Fruit fly (Drosophila melanogaster): ENCODE data around the gene CG17754.

Gene CG17754

dm6 chrX:9201866-9202681, 48.1 kb upstream of the CG17754 start (continued):
- TF ChIP-seq Smox (GFP tag; optimal IDR thresholded peaks at IDR 0.05) = no peak
- TF ChIP-seq CG9139 (GFP tag; optimal IDR thresholded peaks at IDR 0.05) = no peak
- TF ChIP-seq Eip93F (GFP tag; optimal IDR thresholded peaks at IDR 0.05) = no peak
- peak; percentile 47 for TF ChIP-seq achi (GFP tag; optimal IDR thresholded peaks at IDR 0.05)
- no peak for TF ChIP-seq CG6854 (GFP tag; optimal IDR thresholded peaks at IDR 0.05)
- peak; percentile 64; the same call in 2 of the 3 replicates for TF ChIP-seq CG8119 (GFP tag; IDR thresholded peaks at IDR 0.05)
- TF ChIP-seq esn (GFP tag; optimal IDR thresholded peaks at IDR 0.05) = no peak
- TF ChIP-seq cyc (GFP tag; optimal IDR thresholded peaks at IDR 0.05) = no peak
- peak; percentile 44 for TF ChIP-seq CG10669 (GFP tag; optimal IDR thresholded peaks at IDR 0.05)
- TF ChIP-seq Eip75B (GFP tag; optimal IDR thresholded peaks at IDR 0.05) = no peak
- peak; percentile 16 for TF ChIP-seq acj6 (GFP tag; optimal IDR thresholded peaks at IDR 0.05)
- peak; percentile 27 for TF ChIP-seq CG16779 (tag; optimal IDR thresholded peaks at IDR 0.05)
- peak; percentile 54 for TF ChIP-seq CG4318 (GFP tag; optimal IDR thresholded peaks at IDR 0.05)
- TF ChIP-seq Hr38 (GFP tag; optimal IDR thresholded peaks at IDR 0.05) = no peak
- peak; percentile 70 for TF ChIP-seq CG6276 (GFP tag; optimal IDR thresholded peaks at IDR 0.05)
- peak; percentile 52 for TF ChIP-seq Eip78C (GFP tag)
- TF ChIP-seq Sox102F (GFP tag; optimal IDR thresholded peaks at IDR 0.05) = peak; percentile 5
- TF ChIP-seq svp (GFP tag) = peak; percentile 48
- no peak for TF ChIP-seq CG7368 (GFP tag; optimal IDR thresholded peaks at IDR 0.05)
- TF ChIP-seq spab (GFP tag; optimal IDR thresholded peaks at IDR 0.05) = peak; percentile 20

- TF ChIP-seq Sox102F (GFP tag; optimal IDR thresholded peaks at IDR 0.05) (no peak), spab (GFP tag; optimal IDR thresholded peaks at IDR 0.05) (no peak), Ets96B (tag; optimal IDR thresholded peaks at IDR 0.05) (no peak), CG10669 (GFP tag; optimal IDR thresholded peaks at IDR 0.05) (no peak), Eip78C (GFP tag) (peak; percentile 30), CG6163 (GFP tag; IDR thresholded peaks at IDR 0.05) (no peak), svp (GFP tag) (peak; percentile 23), topi (GFP tag; optimal IDR thresholded peaks at IDR 0.05) (peak; percentile 10)
These were observed 39.4 kb upstream of the CG17754 start, which contains the start of gene SmydA-9 for dm6 chrX:9210787-9211186. Gene SmydA-9, minus strand, starts transcription at chrX:9210887.

- no peak for TF ChIP-seq Sox14 (GFP tag; optimal IDR thresholded peaks at IDR 0.05)
- peak; percentile 37 for TF ChIP-seq svp (GFP tag)
- no peak for TF ChIP-seq fd85E (GFP tag; optimal IDR thresholded peaks at IDR 0.05)
These were observed 35.6 kb upstream of the CG17754 start, which contains the start of gene Obp8a for dm6 chrX:9214576-9214975. Gene Obp8a, plus strand, starts transcription at chrX:9214876.

- TF ChIP-seq Ets21C (GFP tag; optimal IDR thresholded peaks at IDR 0.05) (no peak), Smox (GFP tag; optimal IDR thresholded peaks at IDR 0.05) (no peak), dsx (GFP tag; optimal IDR thresholded peaks at IDR 0.05; ENCODE audit: poor library complexity, severe bottlenecking) (no peak), CG8632 (GFP tag; optimal IDR thresholded peaks at IDR 0.05) (no peak), spab (GFP tag; optimal IDR thresholded peaks at IDR 0.05) (no peak), CG11294 (GFP tag; IDR thresholded peaks at IDR 0.05) (no peak), CG6163 (GFP tag; IDR thresholded peaks at IDR 0.05) (no peak), CG31627 (GFP tag; optimal IDR thresholded peaks at IDR 0.05) (no peak), Sox14 (GFP tag; optimal IDR thresholded peaks at IDR 0.05) (no peak), eg (GFP tag; IDR thresholded peaks at IDR 0.05) (no peak)
These were observed 34.7 kb upstream of the CG17754 start, which contains the start of gene CG15368 for dm6 chrX:9215485-9215884. Gene CG15368, plus strand, starts transcription at chrX:9215785.

- TF ChIP-seq svp (GFP tag) (peak; percentile 60), CG8632 (GFP tag; optimal IDR thresholded peaks at IDR 0.05) (no peak)
These were observed 33.6 kb upstream of the CG17754 start, which contains the start of gene CG15369 for dm6 chrX:9216572-9216971. Gene CG15369, plus strand, starts transcription at chrX:9216872.
